Fruit fly (Drosophila melanogaster): ENCODE measurements around the gene CG15525.

CG15525 gene

dm6 chr3R:30000286-30000685 lies 2.8 kb upstream of the CG15525 start, which contains the start of gene Tace (continued):
- TF ChIP-seq gfzf (GFP tag; optimal IDR thresholded peaks at IDR 0.05) = peak; percentile 67
- TF ChIP-seq BEAF-32 (GFP tag; optimal IDR thresholded peaks at IDR 0.05) = peak; percentile 7
- no peak for TF ChIP-seq crc (GFP tag; optimal IDR thresholded peaks at IDR 0.05)
- TF ChIP-seq YL-1 (GFP tag; optimal IDR thresholded peaks at IDR 0.05) = peak; percentile 5
- no peak for TF ChIP-seq CG12071 (GFP tag; optimal IDR thresholded peaks at IDR 0.05)
- TF ChIP-seq MESR4 (GFP tag; optimal IDR thresholded peaks at IDR 0.05) = peak; percentile 39
- TF ChIP-seq trem (tag; optimal IDR thresholded peaks at IDR 0.05) = peak; percentile 31
- peak; percentile 76 for TF ChIP-seq Myb (GFP tag; optimal IDR thresholded peaks at IDR 0.05)
- peak; percentile 15 for TF ChIP-seq CG9797 (GFP tag; optimal IDR thresholded peaks at IDR 0.05)
- TF ChIP-seq Elba2 (GFP tag; optimal IDR thresholded peaks at IDR 0.05) = peak; percentile 85
- peak; percentile 95 for TF ChIP-seq CG10462 (GFP tag; optimal IDR thresholded peaks at IDR 0.05)

- TF ChIP-seq gcm (GFP tag; optimal IDR thresholded peaks at IDR 0.05) = no peak
- no peak for TF ChIP-seq CG14667 (GFP tag; IDR thresholded peaks at IDR 0.05)
- no peak for TF ChIP-seq CG31388 (GFP tag; optimal IDR thresholded peaks at IDR 0.05)
- TF ChIP-seq fd102C (GFP tag; optimal IDR thresholded peaks at IDR 0.05) = no peak
- TF ChIP-seq tap (tag; optimal IDR thresholded peaks at IDR 0.05) = no peak
- no peak for TF ChIP-seq zen2 (GFP tag; IDR thresholded peaks at IDR 0.05; ENCODE audit: partially characterized antibody)
- no peak for TF ChIP-seq dm (GFP tag; optimal IDR thresholded peaks at IDR 0.05)
- TF ChIP-seq cwo (GFP tag; optimal IDR thresholded peaks at IDR 0.05) = no peak
- no peak for TF ChIP-seq CG14860 (GFP tag; IDR thresholded peaks at IDR 0.05; ENCODE audit: partially characterized antibody)
These were observed 2.0 kb upstream of the CG15525 start, which contains the start of gene CG34298 for dm6 chr3R:29999495-29999894. Gene CG34298 (plus strand): TSS chr3R:29999795.

- TF ChIP-seq CG9797 (GFP tag; optimal IDR thresholded peaks at IDR 0.05) (peak; percentile 81), CG4424 (GFP tag; optimal IDR thresholded peaks at IDR 0.05) (no peak), phol (tag; optimal IDR thresholded peaks at IDR 0.05) (peak; percentile 63), cg (GFP tag; optimal IDR thresholded peaks at IDR 0.05) (no peak), lab (GFP tag; optimal IDR thresholded peaks at IDR 0.05) (no peak), sna (GFP tag; IDR thresholded peaks at IDR 0.05; ENCODE audit: partially characterized antibody) (peak; percentile 60), lov (optimal IDR thresholded peaks at IDR 0.05) (no peak), lov (GFP tag; IDR thresholded peaks at IDR 0.05) (no peak), CG2116 (GFP tag; optimal IDR thresholded peaks at IDR 0.05) (peak; percentile 92), HmgD (GFP tag; optimal IDR thresholded peaks at IDR 0.05) (no peak), D (optimal IDR thresholded peaks at IDR 0.05) (no peak), D (GFP tag; optimal IDR thresholded peaks at IDR 0.05) (no peak), CG1603 (tag; optimal IDR thresholded peaks at IDR 0.05) (peak; percentile 31), nerfin-2 (GFP tag; IDR thresholded peaks at IDR 0.05; ENCODE audit: partially characterized antibody) (peak; percentile 56; the same call in 1 of the 2 replicates), row (GFP tag; IDR thresholded peaks at IDR 0.05) (peak; percentile 32; the same call in 1 of the 3 replicates), Sin3A (optimal IDR thresholded peaks at IDR 0.05) (peak; percentile 63), CG4617 (GFP tag; optimal IDR thresholded peaks at IDR 0.05; ENCODE audit: borderline replicate concordance) (peak; percentile 81), bbx (GFP tag; IDR thresholded peaks at IDR 0.05; ENCODE audit: partially characterized antibody) (peak; percentile 77), Lpt (GFP tag; optimal IDR thresholded peaks at IDR 0.05) (no peak), tna (GFP tag; IDR thresholded peaks at IDR 0.05; ENCODE audit: partially characterized antibody) (peak; percentile 43; the same call in 1 of the 2 replicates), CG7963 (GFP tag; IDR thresholded peaks at IDR 0.05; ENCODE audit: partially characterized antibody) (peak; percentile 71; the same call in 2 of the 3 replicates), CG34422 (GFP tag; IDR thresholded peaks at IDR 0.05) (0 out of 3 replicates have a peak, but pooled peaks have one; percentile 40), stwl (tag; optimal IDR thresholded peaks at IDR 0.05) (peak; percentile 56), Sry-δ (GFP tag; optimal IDR thresholded peaks at IDR 0.05) (peak; percentile 94), NfI (GFP tag; optimal IDR thresholded peaks at IDR 0.05) (no peak), gfzf (GFP tag; optimal IDR thresholded peaks at IDR 0.05) (peak; percentile 67), CG8924 (tag; optimal IDR thresholded peaks at IDR 0.05) (peak; percentile 4), en (GFP tag; optimal IDR thresholded peaks at IDR 0.05) (no peak), CG14860 (GFP tag; IDR thresholded peaks at IDR 0.05; ENCODE audit: partially characterized antibody) (peak; percentile 61), chinmo (GFP tag; IDR thresholded peaks at IDR 0.05; ENCODE audit: partially characterized antibody) (peak; percentile 65; the same call in 1 of the 4 replicates)
These were observed 2.4 kb downstream of the CG15525 start, which contains the start of the genes CG7903 and Sas-6 for dm6 chr3R:29995035-29995434. Gene CG7903 (minus strand): TSS chr3R:29995231. Gene Sas-6 (plus strand): TSS chr3R:29995357.
